Worm (Caenorhabditis elegans) whole organism, L3 larva: Measurements from ENCODE around the gene R10E8.8.

Experiments used
- nhr-25 ChIP-seq: sonication (generic microtip); optimal IDR thresholded peaks from 2 replicates; lab custom pipeline; 2017; ENCODE audit warnings: missing biosample characterization, missing genetic modification characterization
- sea-2 ChIP-seq: fragments of 150-350 bp; sonication (generic microtip); optimal IDR thresholded peaks from 4 replicates; lab custom pipeline; 2014; ENCODE audit warnings: missing biosample characterization, missing genetic modification reagents, missing genetic modification characterization
- skn-1 ChIP-seq: fragments of 150-350 bp; optimal IDR thresholded peaks from 2 replicates; lab custom pipeline; 2014; ENCODE audit warnings: missing biosample characterization, missing genetic modification characterization
- tbx-2 ChIP-seq: sonication (generic microtip); optimal IDR thresholded peaks from 2 replicates; lab custom pipeline; 2016; ENCODE audit warnings: mild to moderate bottlenecking, missing genetic modification characterization, missing compliant biosample characterization

ce11 chrV:18198421-18198820 is 43.0 kb downstream of the R10E8.8 start, which contains the start of gene F16H6.4:
- no peak for TF ChIP-seq skn-1 (tag; lab: Kevin White, UChicago)
- no peak for TF ChIP-seq nhr-25 (tag; lab: Kevin White, UChicago)
- no peak for TF ChIP-seq sea-2 (GFP tag; lab: Kevin White, UChicago)
- TF ChIP-seq tbx-2 (tag; lab: Kevin White, UChicago) = no peak
